1 fruit fly cellular context compared by ENCODE assay signal in genomic region chr3L:8514768-8515167, dm6.
TF ChIP-seq lines count a peak whose summit lies in the region.

Gene CG6683, minus strand, starts transcription at chr3L:8514921.

TF ChIP-seq in whole organism, embryonic, 481 proteins besides CTCF, POLR2A, EP300 and RAD21 (continued from another document):
- no peak for TF ChIP-seq chinmo (GFP tag; IDR thresholded peaks at IDR 0.05; lab: Robert Waterston, UW; ENCODE audit: partially characterized antibody)
